Fruit fly (Drosophila melanogaster): Measurements from ENCODE around the gene CG33722.

CG33722 gene

dm6 chr3R:8212594-8212993 is 31.3 kb upstream of the CG33722 start (continued):
- TF ChIP-seq wdn (GFP tag; IDR thresholded peaks at IDR 0.05) (no peak), gcm (GFP tag; optimal IDR thresholded peaks at IDR 0.05) (no peak), fd64A (GFP tag; optimal IDR thresholded peaks at IDR 0.05) (peak; percentile 48), ap (GFP tag; IDR thresholded peaks at IDR 0.05) (peak; percentile 44; the same call in 1 of the 2 replicates), CG1647 (GFP tag; optimal IDR thresholded peaks at IDR 0.05) (peak; percentile 39), Ssrp (tag; optimal IDR thresholded peaks at IDR 0.05) (peak; percentile 58), knrl (GFP tag; IDR thresholded peaks at IDR 0.05; ENCODE audit: partially characterized antibody) (no peak), aop (GFP tag; IDR thresholded peaks at IDR 0.05) (no peak), CG6854 (GFP tag; optimal IDR thresholded peaks at IDR 0.05) (no peak), CG17359 (tag; optimal IDR thresholded peaks at IDR 0.05) (peak; percentile 71), da (GFP tag; optimal IDR thresholded peaks at IDR 0.05) (no peak), Pdp1 (GFP tag; optimal IDR thresholded peaks at IDR 0.05) (peak; percentile 58 to 75), CG12391 (tag; optimal IDR thresholded peaks at IDR 0.05) (peak; percentile 68), CG17802 (tag; optimal IDR thresholded peaks at IDR 0.05) (peak; percentile 34), sob (GFP tag; IDR thresholded peaks at IDR 0.05) (peak; percentile 42; the same call in 1 of the 2 replicates), Adf1 (GFP tag; IDR thresholded peaks at IDR 0.05) (no peak), lmd (GFP tag; IDR thresholded peaks at IDR 0.05) (peak; percentile 48), dati (GFP tag; IDR thresholded peaks at IDR 0.05) (no peak), bcd (GFP tag; optimal IDR thresholded peaks at IDR 0.05) (peak; percentile 23), Nf-YC (tag; optimal IDR thresholded peaks at IDR 0.05) (no peak), Opbp (GFP tag; IDR thresholded peaks at IDR 0.05; ENCODE audit: partially characterized antibody) (no peak), CG17829 (tag; optimal IDR thresholded peaks at IDR 0.05) (peak; percentile 65), NC2α (GFP tag; optimal IDR thresholded peaks at IDR 0.05) (peak; percentile 13), NC2β (GFP tag; optimal IDR thresholded peaks at IDR 0.05) (peak; percentile 67), CTCF (GFP tag; optimal IDR thresholded peaks at IDR 0.05) (no peak), Oli (tag; optimal IDR thresholded peaks at IDR 0.05) (peak; percentile 56), H15 (GFP tag; IDR thresholded peaks at IDR 0.05) (peak; percentile 28; the same call in 1 of the 3 replicates), gem (tag; optimal IDR thresholded peaks at IDR 0.05) (peak; percentile 76), scrt (GFP tag; optimal IDR thresholded peaks at IDR 0.05) (peak; percentile 8), CG15073 (GFP tag; optimal IDR thresholded peaks at IDR 0.05) (no peak), CG12659 (GFP tag; optimal IDR thresholded peaks at IDR 0.05) (peak; percentile 19), pb (GFP tag; optimal IDR thresholded peaks at IDR 0.05) (no peak), HHEX (GFP tag; optimal IDR thresholded peaks at IDR 0.05) (peak; percentile 32), tap (tag; optimal IDR thresholded peaks at IDR 0.05) (no peak), Hsf (GFP tag; optimal IDR thresholded peaks at IDR 0.05) (peak; percentile 50), ems (GFP tag; optimal IDR thresholded peaks at IDR 0.05) (peak; percentile 19), Antp (GFP tag; optimal IDR thresholded peaks at IDR 0.05) (peak; percentile 65), HLH54F (GFP tag; optimal IDR thresholded peaks at IDR 0.05) (peak; percentile 28), NfI (GFP tag; optimal IDR thresholded peaks at IDR 0.05) (no peak), CG12219 (GFP tag; optimal IDR thresholded peaks at IDR 0.05) (no peak), Spps (tag; optimal IDR thresholded peaks at IDR 0.05) (peak; percentile 62), CG11247 (GFP tag; IDR thresholded peaks at IDR 0.05) (no peak), CG11695 (GFP tag; IDR thresholded peaks at IDR 0.05) (peak; percentile 38; the same call in 1 of the 3 replicates), pzg (GFP tag; optimal IDR thresholded peaks at IDR 0.05) (no peak), row (GFP tag; IDR thresholded peaks at IDR 0.05) (peak; percentile 67), Hr3 (GFP tag; optimal IDR thresholded peaks at IDR 0.05) (peak; percentile 38), ranshi (GFP tag; IDR thresholded peaks at IDR 0.05) (peak; percentile 30; the same call in 1 of the 2 replicates), bsh (GFP tag; optimal IDR thresholded peaks at IDR 0.05) (peak in 1 of 2 experiments; percentile 84), CG32532 (GFP tag; IDR thresholded peaks at IDR 0.05) (peak; percentile 40; the same call in 1 of the 2 replicates), Tbp (GFP tag; optimal IDR thresholded peaks at IDR 0.05) (no peak), TFAM (GFP tag; optimal IDR thresholded peaks at IDR 0.05) (peak; percentile 54)
